Fruit fly (Drosophila melanogaster): ENCODE measurements around the gene Hf.
A peak's percentile ranks its signal among the peaks of the same experiment; 100 is the strongest.

Hf gene

dm6 chr2L:19987875-19988665 is 20.6 kb upstream of the Hf start:
- TF ChIP-seq h (GFP tag; optimal IDR thresholded peaks at IDR 0.05) (peak; percentile 6), fru (GFP tag; optimal IDR thresholded peaks at IDR 0.05) (no peak), Hr83 (GFP tag; optimal IDR thresholded peaks at IDR 0.05; ENCODE audit: poor library complexity, severe bottlenecking) (peak; percentile 42), psq (GFP tag; optimal IDR thresholded peaks at IDR 0.05) (no peak), Hnf4 (GFP tag; optimal IDR thresholded peaks at IDR 0.05) (no peak), woc (GFP tag; optimal IDR thresholded peaks at IDR 0.05) (no peak), Myc (optimal IDR thresholded peaks at IDR 0.05) (no peak), sv (GFP tag; optimal IDR thresholded peaks at IDR 0.05) (no peak), dl (GFP tag; optimal IDR thresholded peaks at IDR 0.05; ENCODE audit: insufficient read depth in 1 of 2, partially characterized antibody in 2 of 2) (no peak)

- TF ChIP-seq Abd-B (GFP tag; optimal IDR thresholded peaks at IDR 0.05), result no peak
- TF ChIP-seq Vsx2 (GFP tag; optimal IDR thresholded peaks at IDR 0.05; ENCODE audit: partially characterized antibody), result no peak
- TF ChIP-seq pan (optimal IDR thresholded peaks at IDR 0.05), result no peak
- TF ChIP-seq CrebA (GFP tag; optimal IDR thresholded peaks at IDR 0.05; ENCODE audit: borderline replicate concordance), result no peak
- no peak for TF ChIP-seq usp (GFP tag; optimal IDR thresholded peaks at IDR 0.05)
- no peak for TF ChIP-seq dmrt93B (GFP tag; optimal IDR thresholded peaks at IDR 0.05)
- TF ChIP-seq Dif (GFP tag; optimal IDR thresholded peaks at IDR 0.05; ENCODE audit: partially characterized antibody), result no peak
- no peak for TF ChIP-seq sv (GFP tag; optimal IDR thresholded peaks at IDR 0.05)
- no peak for TF ChIP-seq Rel (GFP tag; optimal IDR thresholded peaks at IDR 0.05)
- no peak for TF ChIP-seq Rel (tag; optimal IDR thresholded peaks at IDR 0.05)
- TF ChIP-seq HLH106 (tag; optimal IDR thresholded peaks at IDR 0.05), result no peak
- TF ChIP-seq sage (GFP tag; optimal IDR thresholded peaks at IDR 0.05), result no peak
- no peak for TF ChIP-seq dl (GFP tag; optimal IDR thresholded peaks at IDR 0.05; ENCODE audit: insufficient read depth in 1 of 2, partially characterized antibody in 2 of 2)
- TF ChIP-seq jim (GFP tag; optimal IDR thresholded peaks at IDR 0.05), result no peak
- no peak for TF ChIP-seq h (GFP tag; optimal IDR thresholded peaks at IDR 0.05)
- no peak for TF ChIP-seq fru (GFP tag; optimal IDR thresholded peaks at IDR 0.05)
- no peak for TF ChIP-seq ey (GFP tag; optimal IDR thresholded peaks at IDR 0.05)
- no peak for TF ChIP-seq rgr (GFP tag; optimal IDR thresholded peaks at IDR 0.05)
- no peak for TF ChIP-seq br (GFP tag; optimal IDR thresholded peaks at IDR 0.05)
- TF ChIP-seq Hnf4 (GFP tag; optimal IDR thresholded peaks at IDR 0.05), result no peak
Observed at dm6 chr2L:19966410-19966809, 1.1 kb downstream of the Hf start, which contains the start of gene OS9. TSS of gene OS9 (minus strand) at chr2L:19966510.

- no peak for TF ChIP-seq h (GFP tag; optimal IDR thresholded peaks at IDR 0.05)
- no peak for TF ChIP-seq lola (GFP tag; optimal IDR thresholded peaks at IDR 0.05)
- no peak for TF ChIP-seq Sp1 (GFP tag; optimal IDR thresholded peaks at IDR 0.05)
- TF ChIP-seq GATAd (GFP tag; optimal IDR thresholded peaks at IDR 0.05), result no peak
- no peak for TF ChIP-seq brk (GFP tag; optimal IDR thresholded peaks at IDR 0.05)
- no peak for TF ChIP-seq HLH106 (tag; optimal IDR thresholded peaks at IDR 0.05)
- TF ChIP-seq Vsx2 (GFP tag; optimal IDR thresholded peaks at IDR 0.05; ENCODE audit: partially characterized antibody), result no peak
Observed at dm6 chr2L:19963836-19964235, 3.6 kb downstream of the Hf start, which contains the start of gene CG10680. TSS of gene CG10680 (plus strand) at chr2L:19964136.

- TF ChIP-seq Sp1 (GFP tag; optimal IDR thresholded peaks at IDR 0.05), result no peak
- no peak for TF ChIP-seq br (GFP tag; optimal IDR thresholded peaks at IDR 0.05)
- no peak for TF ChIP-seq Abd-B (GFP tag; optimal IDR thresholded peaks at IDR 0.05)
- no peak for TF ChIP-seq pan (optimal IDR thresholded peaks at IDR 0.05)
- TF ChIP-seq tai (GFP tag; optimal IDR thresholded peaks at IDR 0.05), result no peak
- TF ChIP-seq lola (GFP tag; optimal IDR thresholded peaks at IDR 0.05), result no peak
- TF ChIP-seq N (GFP tag; optimal IDR thresholded peaks at IDR 0.05), result no peak
- TF ChIP-seq Hnf4 (GFP tag; optimal IDR thresholded peaks at IDR 0.05), result no peak
- TF ChIP-seq brk (GFP tag; optimal IDR thresholded peaks at IDR 0.05), result no peak
- no peak for TF ChIP-seq Hr78 (GFP tag; optimal IDR thresholded peaks at IDR 0.05)
- TF ChIP-seq GATAd (GFP tag; optimal IDR thresholded peaks at IDR 0.05), result no peak
- TF ChIP-seq sv (GFP tag; optimal IDR thresholded peaks at IDR 0.05), result no peak
Observed at dm6 chr2L:19962252-19962729, 5.2 kb downstream of the Hf start, which contains the start of the genes CG13965 and CG16772. TSS of gene CG13965 (minus strand) at chr2L:19962352. TSS of gene CG16772 (plus strand) at chr2L:19962679.

All from whole organism, wandering third instar larva.